Worm (Caenorhabditis elegans) whole organism, midembryonic: ENCODE data around the gene T24E12.12.

Experiments used
- T22C8.4 ChIP-seq: fragments of 200-800 bp; sonication (Bioruptor generic); IDR thresholded peaks from 2 replicates; pipeline ENCODE4 v1.3.6; 2022; ENCODE audit warnings: missing genetic modification characterization, missing compliant biosample characterization
- cog-1 ChIP-seq: sonication (generic microtip); optimal IDR thresholded peaks from 2 replicates; lab custom pipeline; 2016; ENCODE audit warnings: missing genetic modification characterization, missing compliant biosample characterization
- flt-1 ChIP-seq: fragments of 200-800 bp; sonication (Bioruptor generic); IDR thresholded peaks from 2 replicates; pipeline ENCODE4 v1.3.6; 2022; ENCODE audit warnings: missing genetic modification characterization, missing compliant biosample characterization
- klf-2 ChIP-seq: fragments of 200-800 bp; sonication (Bioruptor generic); conservative IDR thresholded peaks from 2 replicates; pipeline ENCODE4 v1.3.6; 2022; ENCODE audit warnings: missing genetic modification reagents, missing genetic modification characterization, missing compliant biosample characterization
- med-1 ChIP-seq: sonication (generic microtip); optimal IDR thresholded peaks from 2 replicates; lab custom pipeline; 2017; ENCODE audit warnings: missing genetic modification characterization, mild to moderate bottlenecking, missing compliant biosample characterization, antibody characterized with exemption, missing genetic modification reagents; ENCODE audit not compliant: insufficient read depth
- ref-1 ChIP-seq: fragments of 200-800 bp; sonication (Bioruptor generic); conservative IDR thresholded peaks from 2 replicates; pipeline ENCODE4 v1.3.6; 2022; ENCODE audit warnings: missing genetic modification reagents, missing genetic modification characterization, missing compliant biosample characterization
- tab-1 ChIP-seq: fragments of 200-800 bp; sonication (Bioruptor generic); IDR thresholded peaks from 2 replicates; pipeline ENCODE4 v1.3.6; 2022; ENCODE audit warnings: missing genetic modification characterization, missing compliant biosample characterization
- ztf-23 ChIP-seq: fragments of 200-800 bp; sonication (Bioruptor generic); IDR thresholded peaks from 2 replicates; pipeline ENCODE4 v1.3.6; 2022; ENCODE audit warnings: missing genetic modification reagents, missing genetic modification characterization, missing compliant biosample characterization
- ztf-29 ChIP-seq: fragments of 200-800 bp; sonication (Bioruptor generic); IDR thresholded peaks from 2 replicates; pipeline ENCODE4 v1.3.6; 2022; ENCODE audit warnings: missing genetic modification reagents, missing genetic modification characterization, missing compliant biosample characterization

Gene T24E12.12

DNA sequence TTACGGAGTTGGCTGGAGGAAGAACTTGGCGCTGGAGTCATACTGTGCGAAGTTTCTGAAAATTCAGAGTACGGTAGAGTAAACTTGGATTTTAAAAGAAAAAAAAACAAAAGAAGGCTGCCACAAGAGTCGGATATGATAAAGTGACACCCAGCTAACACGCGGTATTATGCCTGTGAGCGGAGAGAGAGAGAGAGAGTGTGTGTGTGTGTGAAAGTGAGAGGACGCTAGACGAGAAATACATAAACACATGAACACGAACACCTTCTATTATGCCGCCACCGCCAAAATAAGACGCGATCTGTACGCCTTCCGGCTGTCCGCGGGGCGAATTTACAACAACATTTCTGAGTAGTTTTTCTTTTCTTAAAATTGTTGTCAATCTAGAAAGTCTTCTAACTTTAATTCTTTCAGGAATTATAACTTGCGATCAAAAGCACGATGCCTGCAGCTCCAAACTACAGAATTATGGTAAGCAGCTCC lies 22.2 kb upstream of the T24E12.12 start, which contains the start of gene F12E12.6:
Gene F12E12.6, minus strand, starts transcription at position 51 of the 483 bp plus-strand sequence.
- TF ChIP-seq med-1 (no peak), cog-1 (tag; lab: Kevin White, UChicago) (no peak), ztf-23 (GFP tag; lab: Robert Waterston, UW) (no peak), ref-1 (GFP tag; lab: Robert Waterston, UW) (no peak)

DNA sequence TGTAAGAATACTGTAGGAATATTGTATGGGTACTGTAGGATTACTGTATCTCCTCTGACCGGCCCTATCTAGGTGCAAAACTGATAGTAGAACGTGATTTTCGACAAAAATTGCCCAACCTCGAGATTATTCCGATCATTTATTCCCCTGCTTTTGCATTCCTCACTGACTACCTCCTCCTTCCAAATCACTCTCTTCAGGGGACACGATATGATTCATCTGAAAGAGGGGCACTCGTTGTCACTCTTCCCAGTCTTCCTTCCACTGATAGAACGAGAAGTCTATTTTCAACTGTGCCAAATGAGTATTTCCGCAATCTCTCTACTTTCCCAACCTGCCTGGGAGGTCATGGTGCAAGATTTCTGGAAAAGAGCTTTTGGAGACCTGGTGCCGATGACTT lies 19.4 kb upstream of the T24E12.12 start, which contains the start of gene F12E12.2:
Gene F12E12.2, plus strand, starts transcription at position 301 of the 400 bp plus-strand sequence.
- TF ChIP-seq cog-1 (tag; lab: Kevin White, UChicago) (no peak), med-1 (no peak), klf-2 (GFP tag; lab: Robert Waterston, UW) (no peak), tab-1 (no peak), flt-1 (GFP tag; lab: Robert Waterston, UW) (no peak), ztf-23 (GFP tag; lab: Robert Waterston, UW) (no peak), ref-1 (GFP tag; lab: Robert Waterston, UW) (no peak), ztf-29 (GFP tag; lab: Robert Waterston, UW) (no peak), T22C8.4 (GFP tag; lab: Robert Waterston, UW) (no peak)

DNA sequence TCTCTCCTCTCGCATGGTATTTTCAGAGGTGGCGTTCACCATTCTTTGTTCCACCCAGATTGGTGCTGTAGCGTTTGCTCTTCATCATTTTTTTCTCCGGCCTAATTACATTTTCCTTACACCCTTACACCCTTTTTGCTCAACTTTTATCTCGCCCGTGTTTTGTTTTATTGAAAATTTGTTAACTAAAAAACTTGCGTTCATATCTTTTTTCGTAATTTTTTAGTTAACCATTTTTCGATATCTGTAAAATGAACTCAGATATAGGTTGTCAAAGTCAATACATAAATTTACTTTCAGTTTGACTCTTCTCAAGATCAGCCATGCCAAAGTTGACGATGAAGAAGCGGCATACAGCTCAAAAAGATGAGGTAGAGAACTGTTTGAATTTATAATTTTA lies 17.5 kb upstream of the T24E12.12 start, which contains the start of gene F12E12.1:
Gene F12E12.1, plus strand, starts transcription at position 301 of the 400 bp plus-strand sequence.
- TF ChIP-seq med-1 = no peak
- no peak for TF ChIP-seq T22C8.4 (GFP tag; lab: Robert Waterston, UW)
- no peak for TF ChIP-seq tab-1
- TF ChIP-seq flt-1 (GFP tag; lab: Robert Waterston, UW) = no peak
- TF ChIP-seq cog-1 (tag; lab: Kevin White, UChicago) = no peak
- no peak for TF ChIP-seq ztf-29 (GFP tag; lab: Robert Waterston, UW)
- TF ChIP-seq ztf-23 (GFP tag; lab: Robert Waterston, UW) = no peak
- TF ChIP-seq klf-2 (GFP tag; lab: Robert Waterston, UW) = no peak
- TF ChIP-seq ref-1 (GFP tag; lab: Robert Waterston, UW) = no peak

DNA sequence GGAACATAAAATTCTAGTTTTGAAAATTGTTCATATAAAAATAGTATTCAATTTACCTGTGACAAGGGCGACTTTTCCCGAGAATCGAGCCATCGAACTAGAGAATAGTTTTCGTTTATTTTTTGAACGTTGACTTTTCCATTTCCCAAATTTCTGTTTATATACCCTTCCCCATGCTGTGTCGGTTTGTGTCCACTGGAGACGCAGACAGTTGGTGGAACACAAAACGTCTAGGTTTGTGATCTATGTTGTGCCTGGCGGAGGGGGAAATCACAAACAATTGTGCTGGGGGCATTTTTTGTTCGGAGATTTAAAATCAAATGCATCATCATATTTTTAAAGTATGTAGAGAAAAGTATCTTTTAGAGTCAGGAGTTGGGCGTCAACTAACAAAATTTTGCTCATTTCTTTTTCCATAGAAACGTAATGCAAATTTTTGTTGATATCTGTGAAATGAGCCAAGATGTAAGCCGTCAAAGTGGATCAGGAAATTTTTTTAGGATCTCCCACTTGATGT lies 15.3 kb upstream of the T24E12.12 start, which contains the start of gene nta-1:
Gene nta-1, minus strand, starts transcription at position 131 of the 517 bp plus-strand sequence.
- no peak for TF ChIP-seq T22C8.4 (GFP tag; lab: Robert Waterston, UW)
- TF ChIP-seq ztf-29 (GFP tag; lab: Robert Waterston, UW) = no peak

DNA sequence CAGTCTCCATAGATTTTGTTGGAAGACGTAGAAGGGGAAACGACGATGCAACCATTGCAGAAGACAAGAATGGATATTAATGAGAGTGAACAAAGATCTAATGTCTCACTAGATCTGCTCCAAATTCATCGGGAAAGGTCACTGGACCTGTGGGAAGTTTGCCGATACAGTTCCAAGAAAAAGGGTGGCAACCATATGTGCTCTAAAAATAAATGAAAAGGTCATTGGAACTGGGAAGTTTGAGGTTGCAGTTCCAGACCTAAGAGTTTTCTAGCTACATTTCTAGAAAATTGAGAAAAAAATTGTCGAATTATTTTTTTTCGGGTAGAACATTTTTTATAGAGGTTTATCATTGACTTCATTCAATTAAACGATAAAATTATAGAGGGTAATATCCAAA lies 11.7 kb upstream of the T24E12.12 start, which contains the start of gene fbxb-92:
Gene fbxb-92, minus strand, starts transcription at position 101 of the 400 bp plus-strand sequence.
- TF ChIP-seq tab-1 = no peak

DNA sequence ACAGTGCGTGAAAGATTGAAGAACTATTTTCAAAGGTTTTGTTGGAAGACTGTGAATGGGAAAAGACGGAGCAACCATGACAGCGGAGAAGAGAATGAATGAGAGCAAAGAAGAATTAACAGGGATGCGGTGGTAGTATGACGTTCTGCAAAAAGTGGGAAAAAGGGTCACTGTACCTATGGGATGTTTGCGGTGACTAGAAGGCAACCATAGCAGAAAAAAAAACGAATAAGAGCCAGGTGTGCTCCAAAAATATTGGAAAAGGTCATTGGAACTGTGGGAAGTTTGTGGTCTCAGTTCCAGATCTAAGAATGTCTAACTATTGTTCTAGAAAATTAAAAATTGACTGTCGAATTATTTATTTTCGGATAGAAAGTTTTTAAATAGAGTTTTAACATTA lies 10.4 kb upstream of the T24E12.12 start, which contains the start of gene fbxb-90:
Gene fbxb-90, minus strand, starts transcription at position 101 of the 400 bp plus-strand sequence.
- TF ChIP-seq ref-1 (GFP tag; lab: Robert Waterston, UW) (no peak), ztf-23 (GFP tag; lab: Robert Waterston, UW) (no peak), T22C8.4 (GFP tag; lab: Robert Waterston, UW) (no peak), med-1 (no peak), klf-2 (GFP tag; lab: Robert Waterston, UW) (no peak), tab-1 (no peak), cog-1 (tag; lab: Kevin White, UChicago) (no peak), ztf-29 (GFP tag; lab: Robert Waterston, UW) (no peak), flt-1 (GFP tag; lab: Robert Waterston, UW) (no peak)

DNA sequence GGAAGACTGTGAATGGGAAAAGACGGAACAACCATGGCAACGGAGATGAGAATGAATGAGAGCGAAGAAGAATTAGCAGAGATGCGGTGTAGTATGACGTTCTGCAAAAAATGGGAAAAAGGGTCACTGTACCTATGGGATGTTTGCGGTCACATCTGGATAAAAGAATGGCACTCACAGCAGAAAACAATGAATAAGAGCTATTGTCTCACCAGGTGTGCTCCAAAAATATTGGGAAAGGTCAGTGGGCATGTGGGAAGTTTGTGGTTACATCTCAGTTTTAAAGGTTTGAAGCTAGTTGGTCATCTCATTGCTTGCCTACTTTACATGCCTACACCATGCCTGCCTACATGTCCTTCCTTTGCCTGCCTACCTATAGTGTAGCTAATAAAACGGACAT lies 8.4 kb upstream of the T24E12.12 start, which contains the start of gene fbxb-91:
Gene fbxb-91, minus strand, starts transcription at position 101 of the 400 bp plus-strand sequence.
- no peak for TF ChIP-seq klf-2 (GFP tag; lab: Robert Waterston, UW)
- no peak for TF ChIP-seq cog-1 (tag; lab: Kevin White, UChicago)
- TF ChIP-seq flt-1 (GFP tag; lab: Robert Waterston, UW) = no peak
- no peak for TF ChIP-seq med-1
- no peak for TF ChIP-seq ztf-23 (GFP tag; lab: Robert Waterston, UW)
- no peak for TF ChIP-seq ref-1 (GFP tag; lab: Robert Waterston, UW)
- TF ChIP-seq tab-1 = no peak
- no peak for TF ChIP-seq ztf-29 (GFP tag; lab: Robert Waterston, UW)
- no peak for TF ChIP-seq T22C8.4 (GFP tag; lab: Robert Waterston, UW)

DNA sequence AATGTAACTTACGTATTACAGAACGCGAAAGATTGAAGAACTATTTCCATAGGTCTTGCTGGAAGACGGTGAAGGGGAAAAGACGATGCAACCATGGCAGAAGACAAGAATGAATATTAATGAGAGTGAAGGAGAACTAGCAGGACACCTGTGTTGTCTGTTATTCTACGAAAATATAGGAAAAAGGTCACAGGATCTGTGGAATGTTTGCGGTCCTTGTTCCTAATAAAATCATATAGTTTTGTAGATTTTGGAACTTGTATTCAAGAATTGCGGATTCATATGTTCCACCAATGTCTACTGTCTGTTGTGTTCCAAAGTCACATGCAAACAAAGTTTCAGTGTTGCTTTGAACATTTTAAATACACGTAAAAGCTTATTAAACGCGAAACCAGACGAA lies 6.9 kb upstream of the T24E12.12 start, which contains the start of gene sdz-11:
Gene sdz-11, minus strand, starts transcription at position 101 of the 400 bp plus-strand sequence.
- TF ChIP-seq cog-1 (tag; lab: Kevin White, UChicago) (no peak), T22C8.4 (GFP tag; lab: Robert Waterston, UW) (no peak), ztf-29 (GFP tag; lab: Robert Waterston, UW) (no peak), klf-2 (GFP tag; lab: Robert Waterston, UW) (no peak), ref-1 (GFP tag; lab: Robert Waterston, UW) (no peak), tab-1 (no peak), flt-1 (GFP tag; lab: Robert Waterston, UW) (no peak), med-1 (no peak), ztf-23 (GFP tag; lab: Robert Waterston, UW) (no peak)

DNA sequence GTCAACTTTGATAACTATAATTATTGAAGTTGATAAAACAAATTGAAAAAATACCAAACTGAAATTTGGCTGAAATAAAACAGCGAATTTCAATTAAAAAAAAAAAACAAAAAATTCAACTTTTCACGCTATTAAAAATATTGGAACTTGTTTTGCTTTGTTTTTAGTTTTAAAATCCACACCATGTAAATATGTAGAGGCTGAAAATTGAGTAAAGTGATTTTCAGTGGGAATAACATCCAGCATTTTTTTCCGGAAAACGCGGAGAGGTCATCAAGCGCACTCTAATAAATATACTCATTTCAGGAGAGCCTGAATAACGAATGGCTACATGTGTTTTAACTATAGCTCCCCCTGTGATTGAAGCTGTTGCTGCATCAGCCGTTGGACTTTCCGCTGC lies 5.5 kb upstream of the T24E12.12 start, which contains the start of gene rcd-1:
Gene rcd-1, plus strand, starts transcription at position 301 of the 400 bp plus-strand sequence.
- TF ChIP-seq ref-1 (GFP tag; lab: Robert Waterston, UW) (no peak), flt-1 (GFP tag; lab: Robert Waterston, UW) (no peak), klf-2 (GFP tag; lab: Robert Waterston, UW) (no peak), tab-1 (no peak), T22C8.4 (GFP tag; lab: Robert Waterston, UW) (no peak), med-1 (no peak), ztf-23 (GFP tag; lab: Robert Waterston, UW) (no peak), cog-1 (tag; lab: Kevin White, UChicago) (no peak), ztf-29 (GFP tag; lab: Robert Waterston, UW) (no peak)
